Fruit fly (Drosophila melanogaster): Measurements from ENCODE around the gene CG1971.

dm6 chr3R:31761529-31762009 lies 43.7 kb upstream of the CG1971 start, which contains the start of gene Smvt:
- TF ChIP-seq CG6163 (GFP tag; IDR thresholded peaks at IDR 0.05) = no peak
- no peak for TF ChIP-seq Blimp-1 (GFP tag; optimal IDR thresholded peaks at IDR 0.05)
- no peak for TF ChIP-seq CG32006 (GFP tag; optimal IDR thresholded peaks at IDR 0.05)
- no peak for TF ChIP-seq CG8319 (GFP tag; optimal IDR thresholded peaks at IDR 0.05)
- no peak for TF ChIP-seq Ets96B (tag; optimal IDR thresholded peaks at IDR 0.05)
- TF ChIP-seq dac (GFP tag; optimal IDR thresholded peaks at IDR 0.05) = no peak
